Worm (Caenorhabditis elegans): Measurements from ENCODE around the gene fipr-9.

Gene fipr-9

ce11 chrV:10221317-10221716 lies at the start of gene fipr-9, which contains the start of gene fipr-5:
Gene fipr-9, plus strand, starts transcription at chrV:10221662.
Gene fipr-5, minus strand, starts transcription at chrV:10221417.
- TF ChIP-seq tbx-2 (tag; optimal IDR thresholded peaks at IDR 0.05) (no peak), lin-15B (tag; optimal IDR thresholded peaks at IDR 0.05) (no peak), pqm-1 (tag; optimal IDR thresholded peaks at IDR 0.05) (no peak), nhr-85 (tag) (no peak), fkh-4 (tag; optimal IDR thresholded peaks at IDR 0.05; ENCODE audit: borderline replicate concordance) (no peak), lin-35 (GFP tag; optimal IDR thresholded peaks at IDR 0.05) (no peak)

ce11 chrV:10173653-10174052 lies 47.8 kb upstream of the fipr-9 start, which contains the start of gene egl-3:
Gene egl-3, minus strand, starts transcription at chrV:10173753.
- TF ChIP-seq ets-5 (GFP tag; IDR thresholded peaks at IDR 0.05) (no peak), dsc-1 (tag; optimal IDR thresholded peaks at IDR 0.05) (no peak), nhr-76 (tag; optimal IDR thresholded peaks at IDR 0.05) (no peak), nhr-28 (tag; optimal IDR thresholded peaks at IDR 0.05) (no peak), nhr-12 (tag; optimal IDR thresholded peaks at IDR 0.05) (no peak), efl-1 (optimal IDR thresholded peaks at IDR 0.05) (no peak), efl-1 (GFP tag; optimal IDR thresholded peaks at IDR 0.05 in 1 of 2) (no peak), ztf-4 (tag; optimal IDR thresholded peaks at IDR 0.05) (no peak), aly-2 (tag; optimal IDR thresholded peaks at IDR 0.05) (no peak), tbx-2 (tag; optimal IDR thresholded peaks at IDR 0.05) (no peak), lin-35 (GFP tag; optimal IDR thresholded peaks at IDR 0.05) (no peak), ceh-82 (tag; optimal IDR thresholded peaks at IDR 0.05) (no peak), nhr-11 (tag; optimal IDR thresholded peaks at IDR 0.05) (no peak), dpl-1 (GFP tag; optimal IDR thresholded peaks at IDR 0.05) (no peak), swsn-7 (tag; optimal IDR thresholded peaks at IDR 0.05) (no peak)

ce11 chrV:10174632-10175075 lies 46.8 kb upstream of the fipr-9 start:
- TF ChIP-seq F16B12.6 (tag; optimal IDR thresholded peaks at IDR 0.05): no peak
- TF ChIP-seq ztf-4 (tag; optimal IDR thresholded peaks at IDR 0.05): peak; percentile 76
- TF ChIP-seq nhr-20 (tag; optimal IDR thresholded peaks at IDR 0.05): peak; percentile 20
- no peak for TF ChIP-seq sptf-1 (tag; optimal IDR thresholded peaks at IDR 0.05)
- no peak for TF ChIP-seq nhr-84 (tag; optimal IDR thresholded peaks at IDR 0.05)
- TF ChIP-seq lin-13 (GFP tag; optimal IDR thresholded peaks at IDR 0.05): peak; percentile 71
- peak in 1 of 2 experiments; percentile 62 for TF ChIP-seq lin-35 (GFP tag; optimal IDR thresholded peaks at IDR 0.05)
- TF ChIP-seq ama-1 (optimal IDR thresholded peaks at IDR 0.05): no peak
- TF ChIP-seq pax-3 (tag; optimal IDR thresholded peaks at IDR 0.05): peak; percentile 78
- no peak for TF ChIP-seq blmp-1 (tag; optimal IDR thresholded peaks at IDR 0.05)
- TF ChIP-seq unc-86 (tag; optimal IDR thresholded peaks at IDR 0.05): peak; percentile 94
- TF ChIP-seq pqm-1 (tag; optimal IDR thresholded peaks at IDR 0.05): no peak
- TF ChIP-seq mep-1 (tag; optimal IDR thresholded peaks at IDR 0.05): peak; percentile 55
- TF ChIP-seq zip-4 (GFP tag; optimal IDR thresholded peaks at IDR 0.05): no peak
- peak; percentile 9; the same call in 1 of the 2 replicates for TF ChIP-seq mab-9 (GFP tag; IDR thresholded peaks at IDR 0.05)
- TF ChIP-seq nhr-28 (tag; optimal IDR thresholded peaks at IDR 0.05): no peak
- TF ChIP-seq lsy-2 (tag; optimal IDR thresholded peaks at IDR 0.05): peak; percentile 56 to 78
- TF ChIP-seq ces-1 (GFP tag; optimal IDR thresholded peaks at IDR 0.05): peak; percentile 70
- peak; percentile 71 for TF ChIP-seq snu-23 (GFP tag; optimal IDR thresholded peaks at IDR 0.05)
- peak; percentile 46 for TF ChIP-seq nhr-19 (GFP tag; conservative IDR thresholded peaks at IDR 0.05)
- peak; percentile 77 for TF ChIP-seq ceh-8 (GFP tag; optimal IDR thresholded peaks at IDR 0.05)
- peak; percentile 98 for TF ChIP-seq fkh-8 (tag; optimal IDR thresholded peaks at IDR 0.05)
- peak; percentile 5 for TF ChIP-seq lin-15B (tag; optimal IDR thresholded peaks at IDR 0.05)
- TF ChIP-seq lin-39 (tag; optimal IDR thresholded peaks at IDR 0.05): no peak
- no peak for TF ChIP-seq ceh-90 (tag; optimal IDR thresholded peaks at IDR 0.05)
- no peak for TF ChIP-seq nhr-85 (tag)
- TF ChIP-seq nhr-237 (tag; optimal IDR thresholded peaks at IDR 0.05): peak; percentile 24
- no peak for TF ChIP-seq fkh-4 (tag; optimal IDR thresholded peaks at IDR 0.05; ENCODE audit: borderline replicate concordance)
- no peak for TF ChIP-seq pag-3 (tag; optimal IDR thresholded peaks at IDR 0.05; ENCODE audit: borderline replicate concordance, insufficient read depth)
- no peak for TF ChIP-seq nhr-90 (tag; optimal IDR thresholded peaks at IDR 0.05; ENCODE audit: poor library complexity)
- TF ChIP-seq unc-62 (GFP tag; optimal IDR thresholded peaks at IDR 0.05): no peak
- peak; percentile 44 to 81 (median 54) for TF ChIP-seq ceh-82 (tag; optimal IDR thresholded peaks at IDR 0.05)
- TF ChIP-seq rnt-1 (tag; optimal IDR thresholded peaks at IDR 0.05): no peak
- no peak for TF ChIP-seq hpl-2 (GFP tag; optimal IDR thresholded peaks at IDR 0.05)
- TF ChIP-seq lin-14 (GFP tag; optimal IDR thresholded peaks at IDR 0.05): peak; percentile 97
- TF ChIP-seq hlh-4 (tag; optimal IDR thresholded peaks at IDR 0.05): no peak
- TF ChIP-seq swsn-7 (tag; optimal IDR thresholded peaks at IDR 0.05): peak; percentile 85
- no peak for TF ChIP-seq hlh-17 (GFP tag; optimal IDR thresholded peaks at IDR 0.05; ENCODE audit: borderline replicate concordance)

Data from whole organism, L1 larva.